Fruit fly (Drosophila melanogaster): Measurements from ENCODE around the gene CG14785.
A peak's percentile ranks its signal among the peaks of the same experiment; 100 is the strongest.

CG14785 gene

dm6 chrX:1461544-1461943 is 4.7 kb upstream of the CG14785 start, which contains the start of gene CG14787:
TSS of gene CG14787 (minus strand) at chrX:1461676.
- TF ChIP-seq Myc (optimal IDR thresholded peaks at IDR 0.05) (no peak), sage (GFP tag; optimal IDR thresholded peaks at IDR 0.05) (no peak), foxo (GFP tag; optimal IDR thresholded peaks at IDR 0.05) (no peak), ey (GFP tag; optimal IDR thresholded peaks at IDR 0.05) (no peak), pan (optimal IDR thresholded peaks at IDR 0.05) (no peak), fru (GFP tag; optimal IDR thresholded peaks at IDR 0.05) (no peak), psq (GFP tag; optimal IDR thresholded peaks at IDR 0.05) (no peak), brk (GFP tag; optimal IDR thresholded peaks at IDR 0.05) (no peak), usp (GFP tag; optimal IDR thresholded peaks at IDR 0.05) (no peak), rgr (GFP tag; optimal IDR thresholded peaks at IDR 0.05) (no peak), h (GFP tag; optimal IDR thresholded peaks at IDR 0.05) (no peak)

- no peak for TF ChIP-seq jim (GFP tag; optimal IDR thresholded peaks at IDR 0.05)
- no peak for TF ChIP-seq Dfd (GFP tag; optimal IDR thresholded peaks at IDR 0.05)
- no peak for TF ChIP-seq CrebA (GFP tag; optimal IDR thresholded peaks at IDR 0.05; ENCODE audit: borderline replicate concordance)
- no peak for TF ChIP-seq fru (GFP tag; optimal IDR thresholded peaks at IDR 0.05)
- TF ChIP-seq sage (GFP tag; optimal IDR thresholded peaks at IDR 0.05), result no peak
- no peak for TF ChIP-seq ey (GFP tag; optimal IDR thresholded peaks at IDR 0.05)
- no peak for TF ChIP-seq h (GFP tag; optimal IDR thresholded peaks at IDR 0.05)
- no peak for TF ChIP-seq tai (GFP tag; optimal IDR thresholded peaks at IDR 0.05)
- TF ChIP-seq psq (GFP tag; optimal IDR thresholded peaks at IDR 0.05), result no peak
- no peak for TF ChIP-seq Abd-B (GFP tag; optimal IDR thresholded peaks at IDR 0.05)
- no peak for TF ChIP-seq HLH106 (tag; optimal IDR thresholded peaks at IDR 0.05)
- no peak for TF ChIP-seq CG9705 (GFP tag; optimal IDR thresholded peaks at IDR 0.05)
- no peak for TF ChIP-seq Vsx2 (GFP tag; optimal IDR thresholded peaks at IDR 0.05; ENCODE audit: partially characterized antibody)
- no peak for TF ChIP-seq lola (GFP tag; optimal IDR thresholded peaks at IDR 0.05)
- TF ChIP-seq usp (GFP tag; optimal IDR thresholded peaks at IDR 0.05), result no peak
- TF ChIP-seq Sp1 (GFP tag; optimal IDR thresholded peaks at IDR 0.05), result no peak
- TF ChIP-seq dsf (GFP tag; optimal IDR thresholded peaks at IDR 0.05; ENCODE audit: borderline replicate concordance), result no peak
Observed at dm6 chrX:1460278-1460872, 3.5 kb upstream of the CG14785 start, which contains the start of gene Lrpprc2. TSS of gene Lrpprc2 (minus strand) at chrX:1460617.

dm6 chrX:1454837-1455236 is 2.0 kb downstream of the CG14785 start:
- TF ChIP-seq N (GFP tag; optimal IDR thresholded peaks at IDR 0.05), result no peak

dm6 chrX:1452130-1452529 is 4.7 kb downstream of the CG14785 start, which contains the start of gene Gr2a:
TSS of gene Gr2a (plus strand) at chrX:1452430.
- TF ChIP-seq Dfd (GFP tag; optimal IDR thresholded peaks at IDR 0.05) (no peak), CrebA (GFP tag; optimal IDR thresholded peaks at IDR 0.05; ENCODE audit: borderline replicate concordance) (no peak), tai (GFP tag; optimal IDR thresholded peaks at IDR 0.05) (no peak), CG9705 (GFP tag; optimal IDR thresholded peaks at IDR 0.05) (no peak), ey (GFP tag; optimal IDR thresholded peaks at IDR 0.05) (no peak), HLH106 (tag; optimal IDR thresholded peaks at IDR 0.05) (no peak), Hr83 (GFP tag; optimal IDR thresholded peaks at IDR 0.05; ENCODE audit: poor library complexity, severe bottlenecking) (no peak), usp (GFP tag; optimal IDR thresholded peaks at IDR 0.05) (no peak), jim (GFP tag; optimal IDR thresholded peaks at IDR 0.05) (no peak), dsf (GFP tag; optimal IDR thresholded peaks at IDR 0.05; ENCODE audit: borderline replicate concordance) (no peak), Vsx2 (GFP tag; optimal IDR thresholded peaks at IDR 0.05; ENCODE audit: partially characterized antibody) (no peak), rgr (GFP tag; optimal IDR thresholded peaks at IDR 0.05) (no peak), CG32264 (GFP tag; optimal IDR thresholded peaks at IDR 0.05) (no peak), sv (GFP tag; optimal IDR thresholded peaks at IDR 0.05) (no peak), fru (GFP tag; optimal IDR thresholded peaks at IDR 0.05) (no peak), lola (GFP tag; optimal IDR thresholded peaks at IDR 0.05) (no peak), N (GFP tag; optimal IDR thresholded peaks at IDR 0.05) (no peak), br (GFP tag; optimal IDR thresholded peaks at IDR 0.05) (no peak), h (GFP tag; optimal IDR thresholded peaks at IDR 0.05) (no peak), Abd-B (GFP tag; optimal IDR thresholded peaks at IDR 0.05) (no peak)

dm6 chrX:1414269-1414668 is 42.6 kb downstream of the CG14785 start:
- no peak for TF ChIP-seq br (GFP tag; optimal IDR thresholded peaks at IDR 0.05)
- TF ChIP-seq Mio (GFP tag; optimal IDR thresholded peaks at IDR 0.05), result no peak
- no peak for TF ChIP-seq Abd-B (GFP tag; optimal IDR thresholded peaks at IDR 0.05)
- TF ChIP-seq Dfd (GFP tag; optimal IDR thresholded peaks at IDR 0.05), result peak; percentile 97
- no peak for TF ChIP-seq Hr78 (GFP tag; optimal IDR thresholded peaks at IDR 0.05)
- no peak for TF ChIP-seq fru (GFP tag; optimal IDR thresholded peaks at IDR 0.05)
